Worm (Caenorhabditis elegans) whole organism, midembryonic: ENCODE data around the gene srh-112.

ENCODE experiments used
- T22C8.4 ChIP-seq: fragments of 200-800 bp; sonication (Bioruptor generic); IDR thresholded peaks from 2 replicates; pipeline ENCODE4 v1.3.6; 2022; ENCODE audit warnings: missing genetic modification characterization, missing compliant biosample characterization
- cog-1 ChIP-seq: sonication (generic microtip); optimal IDR thresholded peaks from 2 replicates; lab custom pipeline; 2016; ENCODE audit warnings: missing genetic modification characterization, missing compliant biosample characterization
- flt-1 ChIP-seq: fragments of 200-800 bp; sonication (Bioruptor generic); IDR thresholded peaks from 2 replicates; pipeline ENCODE4 v1.3.6; 2022; ENCODE audit warnings: missing genetic modification characterization, missing compliant biosample characterization
- klf-2 ChIP-seq: fragments of 200-800 bp; sonication (Bioruptor generic); conservative IDR thresholded peaks from 2 replicates; pipeline ENCODE4 v1.3.6; 2022; ENCODE audit warnings: missing genetic modification reagents, missing genetic modification characterization, missing compliant biosample characterization
- med-1 ChIP-seq: sonication (generic microtip); optimal IDR thresholded peaks from 2 replicates; lab custom pipeline; 2017; ENCODE audit warnings: missing genetic modification characterization, mild to moderate bottlenecking, missing compliant biosample characterization, antibody characterized with exemption, missing genetic modification reagents; ENCODE audit not compliant: insufficient read depth
- ref-1 ChIP-seq: fragments of 200-800 bp; sonication (Bioruptor generic); conservative IDR thresholded peaks from 2 replicates; pipeline ENCODE4 v1.3.6; 2022; ENCODE audit warnings: missing genetic modification reagents, missing genetic modification characterization, missing compliant biosample characterization
- tab-1 ChIP-seq: fragments of 200-800 bp; sonication (Bioruptor generic); IDR thresholded peaks from 2 replicates; pipeline ENCODE4 v1.3.6; 2022; ENCODE audit warnings: missing genetic modification characterization, missing compliant biosample characterization
- ztf-23 ChIP-seq: fragments of 200-800 bp; sonication (Bioruptor generic); IDR thresholded peaks from 2 replicates; pipeline ENCODE4 v1.3.6; 2022; ENCODE audit warnings: missing genetic modification reagents, missing genetic modification characterization, missing compliant biosample characterization
- ztf-29 ChIP-seq: fragments of 200-800 bp; sonication (Bioruptor generic); IDR thresholded peaks from 2 replicates; pipeline ENCODE4 v1.3.6; 2022; ENCODE audit warnings: missing genetic modification reagents, missing genetic modification characterization, missing compliant biosample characterization

Gene srh-112

DNA sequence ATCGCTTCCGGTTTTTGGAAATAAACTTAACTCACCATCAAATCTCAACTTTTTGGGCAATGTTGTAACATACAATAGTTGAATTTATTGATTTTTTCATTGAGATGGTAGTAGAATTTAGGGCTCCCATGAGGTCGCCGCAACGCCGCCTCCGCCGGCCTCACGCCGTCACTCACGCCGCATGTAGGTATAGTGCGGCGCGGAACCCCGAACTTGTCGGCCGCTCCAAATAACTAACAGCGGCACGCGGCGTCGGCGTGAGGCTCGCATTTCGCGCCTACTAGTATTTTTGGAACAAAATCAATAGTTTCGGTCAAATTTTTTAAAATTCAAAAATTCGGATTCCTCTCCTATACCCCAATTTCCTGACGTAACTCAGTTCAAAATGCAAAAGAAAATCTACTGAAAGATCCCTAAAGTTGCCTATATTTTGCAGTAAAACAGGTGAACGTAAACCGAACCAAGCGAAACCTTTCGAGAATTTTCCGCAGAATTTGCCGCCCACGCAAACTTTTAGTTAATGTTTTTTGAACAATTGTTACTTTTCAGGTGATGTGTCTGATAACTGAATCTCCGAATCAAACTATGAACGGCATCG, 25.4 kb upstream of the srh-112 start, which contains the start of gene Y61B8A.6:
Gene Y61B8A.6, plus strand, starts transcription at position 548 of the 598 bp plus-strand sequence.
- TF ChIP-seq T22C8.4 (0 out of 2 replicates have a peak, but pooled peaks have one; percentile 9), med-1 (GFP tag; lab: Kevin White, UChicago) (no peak)

DNA sequence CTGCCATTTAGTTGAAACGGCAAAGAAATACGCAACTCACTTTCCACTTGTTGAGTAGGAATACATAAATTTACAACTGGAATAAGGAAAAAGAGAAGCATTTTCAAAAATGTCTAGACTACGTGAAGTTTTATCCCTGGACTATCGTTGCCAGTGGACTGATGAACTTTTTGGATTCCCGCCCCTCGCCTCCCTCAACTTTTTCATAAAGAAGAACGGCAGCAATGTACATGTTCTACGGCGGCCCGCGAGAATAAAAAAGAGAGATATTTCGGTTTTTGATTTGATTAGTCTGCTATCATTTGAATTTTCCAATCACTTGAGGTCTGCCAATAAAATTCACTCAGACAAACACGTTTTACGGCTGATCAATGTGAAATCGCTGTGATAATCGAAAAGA, 22.9 kb upstream of the srh-112 start, which contains the start of gene clec-243:
Gene clec-243, minus strand, starts transcription at position 101 of the 400 bp plus-strand sequence.
- TF ChIP-seq med-1 (GFP tag; lab: Kevin White, UChicago): no peak
- no peak for TF ChIP-seq ztf-29 (GFP tag; lab: Robert Waterston, UW)
- TF ChIP-seq tab-1 (GFP tag; lab: Robert Waterston, UW): no peak
- TF ChIP-seq flt-1 (GFP tag; lab: Robert Waterston, UW): no peak
- TF ChIP-seq ztf-23 (GFP tag; lab: Robert Waterston, UW): no peak
- no peak for TF ChIP-seq ref-1
- TF ChIP-seq cog-1: no peak
- no peak for TF ChIP-seq klf-2 (GFP tag; lab: Robert Waterston, UW)
- no peak for TF ChIP-seq T22C8.4

DNA sequence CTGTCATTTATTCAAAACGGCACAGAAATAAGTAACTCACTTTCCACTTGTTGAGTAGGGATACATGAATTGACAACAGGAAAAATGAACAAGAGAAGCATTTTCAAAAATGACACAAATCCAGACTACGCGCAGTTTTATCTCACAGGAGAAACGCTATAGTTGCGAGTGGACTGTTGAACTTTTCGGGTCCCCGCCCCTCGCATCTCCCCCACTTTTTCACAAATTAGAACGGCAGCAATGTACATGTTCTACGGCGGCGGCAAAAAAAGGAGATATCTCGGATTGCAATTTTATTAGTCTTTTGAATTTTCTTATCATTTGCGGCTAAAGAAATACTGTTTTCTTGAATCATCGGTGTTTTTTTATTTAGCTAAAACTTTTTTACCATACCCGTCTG, 19.4 kb upstream of the srh-112 start, which contains the start of gene clec-242:
Gene clec-242, minus strand, starts transcription at position 101 of the 400 bp plus-strand sequence.
- no peak for TF ChIP-seq klf-2 (GFP tag; lab: Robert Waterston, UW)
- no peak for TF ChIP-seq ztf-23 (GFP tag; lab: Robert Waterston, UW)
- TF ChIP-seq cog-1: no peak
- no peak for TF ChIP-seq ref-1

DNA sequence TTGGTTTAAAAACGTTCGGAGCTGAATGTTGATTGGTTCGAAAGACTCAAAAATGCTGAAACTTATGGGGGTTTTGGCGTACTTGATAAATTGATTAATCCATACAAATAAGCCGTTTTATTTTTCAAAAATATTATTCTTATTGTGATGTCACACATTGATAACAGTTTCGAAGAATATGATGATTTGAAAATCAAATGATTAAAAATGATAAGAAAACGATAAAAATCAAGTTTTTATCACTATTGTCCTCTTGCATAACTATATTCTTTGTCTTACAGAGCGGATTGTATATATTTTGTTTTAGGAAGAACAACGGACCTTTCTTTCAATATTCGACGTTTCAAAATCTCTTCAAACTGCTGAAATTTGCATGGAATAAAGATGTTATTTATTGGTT, 17.0 kb upstream of the srh-112 start:
- TF ChIP-seq ztf-23 (GFP tag; lab: Robert Waterston, UW) (no peak), flt-1 (GFP tag; lab: Robert Waterston, UW) (no peak), ref-1 (no peak), klf-2 (GFP tag; lab: Robert Waterston, UW) (no peak), tab-1 (GFP tag; lab: Robert Waterston, UW) (no peak), med-1 (GFP tag; lab: Kevin White, UChicago) (no peak), cog-1 (no peak), T22C8.4 (no peak), ztf-29 (GFP tag; lab: Robert Waterston, UW) (no peak)

DNA sequence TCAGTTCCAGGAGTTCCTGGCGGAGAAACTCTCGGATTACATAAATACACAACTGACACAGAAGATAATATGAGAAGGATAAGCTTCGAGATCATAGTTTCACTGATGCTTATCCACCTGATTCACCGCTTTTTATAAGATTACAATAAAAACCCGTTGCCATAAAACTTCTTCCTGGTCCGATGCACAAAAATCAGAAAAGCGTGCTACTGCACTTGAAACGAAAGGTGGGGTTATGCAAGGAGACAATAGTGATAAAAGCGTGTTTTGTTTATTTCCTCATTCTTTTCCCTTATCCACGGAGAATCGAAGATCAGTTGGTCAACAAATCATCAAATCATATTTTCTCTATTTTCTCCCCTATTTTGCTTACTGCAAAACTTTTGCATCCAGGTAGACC, 16.5 kb upstream of the srh-112 start, which contains the start of gene Y68A4B.3:
Gene Y68A4B.3, minus strand, starts transcription at position 101 of the 400 bp plus-strand sequence.
- TF ChIP-seq ztf-23 (GFP tag; lab: Robert Waterston, UW) (no peak), tab-1 (GFP tag; lab: Robert Waterston, UW) (no peak), ztf-29 (GFP tag; lab: Robert Waterston, UW) (no peak), med-1 (GFP tag; lab: Kevin White, UChicago) (no peak), ref-1 (no peak), klf-2 (GFP tag; lab: Robert Waterston, UW) (no peak), T22C8.4 (no peak), cog-1 (no peak)

DNA sequence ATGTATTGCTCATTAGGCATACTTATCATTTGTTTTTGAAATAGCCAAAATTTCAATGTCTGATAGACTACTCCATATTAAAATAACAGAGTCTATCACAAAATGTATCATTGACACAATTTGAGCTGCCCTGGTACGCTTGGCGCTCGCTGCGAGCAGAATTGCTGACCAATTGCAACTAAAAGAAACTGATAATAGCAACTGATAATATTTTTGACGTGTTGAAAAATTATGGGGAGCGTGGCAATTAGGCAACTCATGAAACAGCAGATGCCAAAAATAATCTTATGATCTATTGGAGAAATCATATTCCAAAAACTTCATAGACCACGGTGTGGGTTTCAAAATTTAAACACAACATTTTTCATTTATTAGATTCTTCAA, 15.3 kb upstream of the srh-112 start:
- no peak for TF ChIP-seq ztf-23 (GFP tag; lab: Robert Waterston, UW)
- no peak for TF ChIP-seq cog-1

DNA sequence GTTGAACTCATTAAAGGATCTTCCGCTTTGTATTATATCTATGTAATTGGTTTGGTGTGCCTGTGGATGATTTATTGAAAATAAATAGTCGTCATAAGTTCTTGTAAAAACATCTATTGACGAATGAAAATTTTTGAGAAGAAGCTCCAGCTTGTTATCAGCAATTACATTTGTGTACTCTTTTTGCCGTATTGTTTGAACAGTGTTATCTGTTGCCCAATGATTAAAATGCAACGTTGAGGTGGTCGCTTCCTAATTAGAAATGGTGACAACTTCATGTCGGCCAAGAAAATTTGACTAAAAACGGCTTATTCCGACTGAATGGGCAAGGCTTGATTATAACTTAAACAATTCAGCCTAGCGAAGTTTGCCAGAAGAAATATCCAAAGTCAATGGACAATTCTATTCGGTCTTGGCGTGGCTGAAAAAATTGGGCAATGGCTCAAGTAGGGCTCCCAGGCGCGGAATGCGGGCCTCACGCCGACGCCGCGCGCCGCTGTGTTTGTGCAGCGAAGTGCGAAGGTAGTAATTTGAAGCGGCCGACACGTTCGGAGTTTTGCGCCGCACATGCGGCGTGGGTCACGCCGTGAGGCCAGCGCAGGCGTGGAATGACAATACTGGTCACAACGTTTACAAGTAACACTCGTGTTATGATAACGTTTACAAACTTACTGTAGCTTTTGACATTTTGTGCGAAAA, 14.7 kb upstream of the srh-112 start:
- TF ChIP-seq ztf-23 (GFP tag; lab: Robert Waterston, UW) (no peak), klf-2 (GFP tag; lab: Robert Waterston, UW) (no peak), flt-1 (GFP tag; lab: Robert Waterston, UW) (no peak), T22C8.4 (no peak), tab-1 (GFP tag; lab: Robert Waterston, UW) (no peak), ref-1 (no peak), cog-1 (no peak)

DNA sequence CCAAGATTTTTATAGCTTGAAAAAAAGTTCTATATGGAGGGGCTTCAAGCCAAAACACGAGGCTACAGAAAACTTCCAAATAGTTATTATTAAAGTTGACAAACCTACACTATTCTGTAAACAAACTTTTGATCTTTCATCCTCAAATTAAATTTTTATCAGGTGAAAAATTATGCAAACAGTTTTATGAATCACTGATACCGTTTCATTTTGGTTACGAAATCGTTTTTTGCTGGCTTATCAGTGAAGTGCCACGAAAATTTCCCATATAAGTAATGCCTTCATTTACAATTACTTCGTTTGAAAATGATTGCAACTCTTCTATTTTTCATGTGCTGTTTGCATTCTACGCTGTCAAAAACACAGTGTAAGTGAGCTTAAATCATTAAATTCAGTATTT, 12.8 kb upstream of the srh-112 start, which contains the start of gene T19C9.8:
Gene T19C9.8, plus strand, starts transcription at position 299 of the 400 bp plus-strand sequence.
- TF ChIP-seq T22C8.4 (no peak), cog-1 (no peak), ztf-29 (GFP tag; lab: Robert Waterston, UW) (no peak), tab-1 (GFP tag; lab: Robert Waterston, UW) (no peak), ztf-23 (GFP tag; lab: Robert Waterston, UW) (no peak), ref-1 (no peak), klf-2 (GFP tag; lab: Robert Waterston, UW) (no peak), flt-1 (GFP tag; lab: Robert Waterston, UW) (no peak), med-1 (GFP tag; lab: Kevin White, UChicago) (no peak)

DNA sequence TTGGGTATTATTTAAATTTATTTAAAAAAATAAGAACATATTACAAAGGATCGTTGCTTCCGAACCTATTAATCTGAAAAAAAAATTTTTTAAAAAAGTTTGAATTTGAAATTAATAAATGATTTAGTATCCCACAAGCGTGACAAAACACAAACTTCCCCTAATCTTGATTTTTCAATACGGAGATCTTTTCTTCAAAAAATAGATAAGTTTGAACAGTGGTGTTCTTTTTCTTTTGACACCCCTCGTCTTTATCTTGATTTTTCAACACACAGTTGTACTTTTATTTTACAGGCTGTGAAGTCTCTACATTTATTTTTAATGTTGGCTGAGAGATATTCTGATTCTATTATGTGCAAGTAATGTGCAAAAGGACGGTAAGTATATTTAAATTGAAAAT, 10.3 kb upstream of the srh-112 start, which contains the start of gene T19C9.10:
Gene T19C9.10, plus strand, starts transcription at position 248 of the 400 bp plus-strand sequence.
- TF ChIP-seq klf-2 (GFP tag; lab: Robert Waterston, UW) (no peak), tab-1 (GFP tag; lab: Robert Waterston, UW) (no peak), ref-1 (no peak), cog-1 (no peak), flt-1 (GFP tag; lab: Robert Waterston, UW) (no peak), ztf-23 (GFP tag; lab: Robert Waterston, UW) (no peak), med-1 (GFP tag; lab: Kevin White, UChicago) (no peak), T22C8.4 (no peak), ztf-29 (GFP tag; lab: Robert Waterston, UW) (no peak)

DNA sequence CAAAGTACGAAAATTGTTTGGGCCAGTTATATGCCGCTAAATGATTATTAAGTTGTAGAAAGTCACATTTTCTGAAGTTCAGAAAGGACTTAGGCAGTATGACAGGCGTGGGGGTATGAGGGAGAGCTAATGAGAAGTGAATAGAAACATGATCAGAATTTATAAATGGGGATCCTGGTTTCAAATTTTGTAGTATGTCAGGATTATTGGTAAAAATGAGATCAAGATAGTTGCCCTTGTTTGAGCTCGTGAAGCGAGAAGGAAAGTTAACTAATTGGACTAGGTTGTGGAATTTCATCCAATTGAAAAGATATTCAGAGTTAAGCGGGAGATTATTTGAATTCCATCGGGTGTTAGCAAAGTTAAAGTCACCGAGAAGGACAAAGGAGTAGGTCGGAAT, 6.4 kb upstream of the srh-112 start:
- TF ChIP-seq cog-1: no peak
- TF ChIP-seq flt-1 (GFP tag; lab: Robert Waterston, UW): no peak
- TF ChIP-seq klf-2 (GFP tag; lab: Robert Waterston, UW): no peak
- TF ChIP-seq ztf-23 (GFP tag; lab: Robert Waterston, UW): no peak
- TF ChIP-seq T22C8.4: no peak
- no peak for TF ChIP-seq med-1 (GFP tag; lab: Kevin White, UChicago)
